Fruit fly (Drosophila melanogaster) whole organism, prepupa: ENCODE data around the gene Ten-m.

Experiments used
- Blimp-1 ChIP-seq: fragments of 200-800 bp; sonication (Bioruptor generic); optimal IDR thresholded peaks from 3 replicates; lab custom pipeline; 2017; ENCODE audit warnings: missing biosample characterization, missing genetic modification characterization, mild to moderate bottlenecking, moderate library complexity, missing genetic modification reagents
- CG11762 ChIP-seq: fragments of 200-800 bp; sonication (Bioruptor generic); optimal IDR thresholded peaks from 3 replicates; lab custom pipeline; 2016; ENCODE audit warnings: missing biosample characterization, missing genetic modification characterization; ENCODE audit not compliant: insufficient read depth
- CG11902 ChIP-seq: fragments of 200-800 bp; sonication (Bioruptor generic); optimal IDR thresholded peaks from 3 replicates; lab custom pipeline; 2016; ENCODE audit warnings: missing biosample characterization, missing genetic modification characterization
- CG15336 ChIP-seq: fragments of 200-800 bp; sonication (Bioruptor generic); IDR thresholded peaks from 2 replicates; pipeline ENCODE4 v1.3.6; 2022; ENCODE audit warnings: missing biosample characterization, missing genetic modification characterization
- CG16779 ChIP-seq: fragments of 200-800 bp; sonication (Bioruptor generic); optimal IDR thresholded peaks from 3 replicates; lab custom pipeline; 2017; ENCODE audit warnings: missing biosample characterization, mild to moderate bottlenecking, missing genetic modification characterization
- CG32006 ChIP-seq: fragments of 200-800 bp; sonication (Bioruptor generic); optimal IDR thresholded peaks from 3 replicates; lab custom pipeline; 2017; ENCODE audit warnings: missing biosample characterization, mild to moderate bottlenecking, missing genetic modification characterization
- CG3919 ChIP-seq: fragments of 200-800 bp; sonication (Bioruptor generic); optimal IDR thresholded peaks from 3 replicates; lab custom pipeline; 2016; ENCODE audit warnings: missing biosample characterization, missing genetic modification characterization
- CG6276 ChIP-seq: fragments of 200-800 bp; sonication (Bioruptor generic); optimal IDR thresholded peaks from 2 replicates; lab custom pipeline; 2017; ENCODE audit warnings: missing biosample characterization, mild to moderate bottlenecking, missing genetic modification characterization
- CG6792 ChIP-seq: fragments of 200-800 bp; sonication (Bioruptor generic); optimal IDR thresholded peaks from 3 replicates; lab custom pipeline; 2016; ENCODE audit warnings: missing biosample characterization, missing genetic modification characterization
- CG6808 ChIP-seq: fragments of 200-800 bp; sonication (Bioruptor generic); optimal IDR thresholded peaks from 3 replicates; lab custom pipeline; 2017; ENCODE audit warnings: missing biosample characterization, missing genetic modification characterization, mild to moderate bottlenecking, moderate library complexity, missing genetic modification reagents
- CG6854 ChIP-seq: fragments of 200-800 bp; sonication (Bioruptor generic); optimal IDR thresholded peaks from 2 replicates; lab custom pipeline; 2017; ENCODE audit warnings: missing biosample characterization, mild to moderate bottlenecking, missing genetic modification characterization
- CG8119 ChIP-seq: fragments of 200-800 bp; sonication (Bioruptor generic); IDR thresholded peaks from 3 replicates; pipeline ENCODE4 v1.3.6; 2022; ENCODE audit warnings: missing biosample characterization, missing genetic modification characterization
- CG8319 ChIP-seq: fragments of 200-800 bp; sonication (Bioruptor generic); optimal IDR thresholded peaks from 3 replicates; lab custom pipeline; 2016; ENCODE audit warnings: missing biosample characterization, missing genetic modification characterization
- Eip75B ChIP-seq: fragments of 200-800 bp; sonication (Bioruptor generic); optimal IDR thresholded peaks from 3 replicates; lab custom pipeline; 2016; ENCODE audit warnings: missing biosample characterization, missing genetic modification characterization
- Eip78C ChIP-seq: fragments of 200-800 bp; sonication (Bioruptor generic); peaks from one replicate; lab custom pipeline; 2016; ENCODE audit warnings: missing biosample characterization, missing genetic modification characterization
- Eip93F ChIP-seq: fragments of 200-800 bp; sonication (Bioruptor generic); optimal IDR thresholded peaks from 2 replicates; lab custom pipeline; 2016; ENCODE audit warnings: missing biosample characterization, mild to moderate bottlenecking, missing genetic modification characterization
- Ets21C ChIP-seq: fragments of 200-800 bp; sonication (Bioruptor generic); optimal IDR thresholded peaks from 3 replicates; lab custom pipeline; 2016; ENCODE audit warnings: missing biosample characterization, missing genetic modification characterization
- Ets96B ChIP-seq: fragments of 200-800 bp; optimal IDR thresholded peaks from 2 replicates; lab custom pipeline; 2019; ENCODE audit warnings: missing biosample characterization, mild to moderate bottlenecking, missing genetic modification characterization, moderate library complexity
- Gug ChIP-seq: fragments of 200-800 bp; sonication (Bioruptor generic); IDR thresholded peaks from 2 replicates; pipeline ENCODE4 v1.3.6; 2022; ENCODE audit warnings: missing biosample characterization, missing genetic modification characterization
- Hr38 ChIP-seq: sonication (Bioruptor generic); optimal IDR thresholded peaks from 2 replicates; lab custom pipeline; 2016; ENCODE audit warnings: missing biosample characterization, missing genetic modification characterization
- Hr39 ChIP-seq: fragments of 200-800 bp; sonication (Bioruptor generic); optimal IDR thresholded peaks from 2 replicates; lab custom pipeline; 2016; ENCODE audit warnings: missing biosample characterization, missing genetic modification characterization
- Lpt ChIP-seq: fragments of 200-800 bp; sonication (Bioruptor generic); optimal IDR thresholded peaks from 3 replicates; lab custom pipeline; 2016; ENCODE audit warnings: missing biosample characterization, missing genetic modification characterization
- Sox102F ChIP-seq: fragments of 200-800 bp; sonication (Bioruptor generic); optimal IDR thresholded peaks from 2 replicates; lab custom pipeline; 2016; ENCODE audit warnings: missing biosample characterization, mild to moderate bottlenecking, missing genetic modification characterization
- Sox14 ChIP-seq: fragments of 200-800 bp; sonication (Bioruptor generic); optimal IDR thresholded peaks from 3 replicates; lab custom pipeline; 2016; ENCODE audit warnings: missing biosample characterization, missing genetic modification characterization
- Sox15 ChIP-seq: fragments of 200-800 bp; sonication (Bioruptor generic); optimal IDR thresholded peaks from 3 replicates; lab custom pipeline; 2016; ENCODE audit warnings: missing biosample characterization, missing genetic modification characterization
- cyc ChIP-seq: fragments of 200-800 bp; sonication (Bioruptor generic); optimal IDR thresholded peaks from 3 replicates; lab custom pipeline; 2016; ENCODE audit warnings: missing biosample characterization, missing genetic modification characterization
- dac ChIP-seq: fragments of 200-800 bp; sonication (Bioruptor generic); optimal IDR thresholded peaks from 2 replicates; lab custom pipeline; 2017; ENCODE audit warnings: missing biosample characterization, mild to moderate bottlenecking, missing genetic modification characterization
- dsx ChIP-seq: fragments of 200-800 bp; optimal IDR thresholded peaks from 3 replicates; lab custom pipeline; 2019; ENCODE audit warnings: missing biosample characterization, mild to moderate bottlenecking, missing genetic modification characterization, moderate library complexity; ENCODE audit not compliant: poor library complexity, severe bottlenecking
- esn ChIP-seq: fragments of 200-800 bp; sonication (Bioruptor generic); optimal IDR thresholded peaks from 2 replicates; lab custom pipeline; 2016; ENCODE audit warnings: missing biosample characterization, mild to moderate bottlenecking, missing genetic modification characterization, moderate library complexity
- fd59A ChIP-seq: fragments of 200-800 bp; sonication (Bioruptor generic); optimal IDR thresholded peaks from 2 replicates; lab custom pipeline; 2017; ENCODE audit warnings: missing biosample characterization, mild to moderate bottlenecking, missing genetic modification characterization, missing genetic modification reagents
- fd85E ChIP-seq: fragments of 200-800 bp; sonication (Bioruptor generic); optimal IDR thresholded peaks from 3 replicates; lab custom pipeline; 2016; ENCODE audit warnings: missing biosample characterization, missing genetic modification characterization
- lz ChIP-seq: fragments of 200-800 bp; sonication (Bioruptor generic); optimal IDR thresholded peaks from 3 replicates; lab custom pipeline; 2016; ENCODE audit warnings: missing biosample characterization, missing genetic modification characterization
- net ChIP-seq: fragments of 200-800 bp; sonication (Bioruptor generic); optimal IDR thresholded peaks from 3 replicates; lab custom pipeline; 2016; ENCODE audit warnings: missing biosample characterization, missing genetic modification characterization
- pdm3 ChIP-seq: fragments of 200-800 bp; sonication (Bioruptor generic); optimal IDR thresholded peaks from 3 replicates; lab custom pipeline; 2016; ENCODE audit warnings: missing biosample characterization, missing genetic modification characterization
- salr ChIP-seq, 2 experiments: fragments of 200-800 bp; sonication (Bioruptor generic); optimal IDR thresholded peaks; 3 replicates each; lab custom pipeline; 2016 to 2018; ENCODE audit warnings: missing biosample characterization in 2 of 2, missing genetic modification characterization in 2 of 2, mild to moderate bottlenecking in 1 of 2
- ss ChIP-seq, 2 experiments: fragments of 200-800 bp; sonication (Bioruptor generic); optimal IDR thresholded peaks; 2 replicates in 1 of 2; 3 replicates in 1 of 2; lab custom pipeline; 2017 to 2018; ENCODE audit warnings: mild to moderate bottlenecking in 2 of 2, missing biosample characterization in 2 of 2, missing genetic modification characterization in 2 of 2, moderate library complexity in 1 of 2
- svp ChIP-seq: fragments of 200-800 bp; sonication (Bioruptor generic); peaks from one replicate; lab custom pipeline; 2016; ENCODE audit warnings: missing biosample characterization, missing genetic modification characterization

The Ten-m gene

DNA sequence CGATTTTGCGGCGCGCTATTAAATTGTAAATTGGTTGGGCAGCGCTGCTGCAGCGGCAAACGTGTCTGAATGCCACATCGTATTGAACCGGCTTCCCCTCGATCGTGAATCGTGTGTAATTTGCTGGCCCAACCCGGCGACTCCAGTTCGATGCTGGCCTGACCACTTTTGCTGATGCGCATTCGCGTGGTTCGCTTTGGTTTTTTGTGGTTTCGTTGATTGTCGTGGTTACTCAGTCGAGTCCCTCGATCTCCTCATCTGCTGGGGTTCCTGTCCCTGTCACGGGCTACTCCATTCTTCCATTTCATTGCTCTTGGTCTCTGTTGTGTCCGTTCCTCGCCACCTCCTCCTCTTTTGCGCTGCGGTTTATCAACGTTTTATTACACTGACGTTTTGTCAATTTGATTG is 18.6 kb downstream of the Ten-m start (continued):
- TF ChIP-seq fd85E (GFP tag; lab: Kevin White, UChicago) (no peak), fd59A (GFP tag; lab: Kevin White, UChicago) (no peak), Hr39 (GFP tag; lab: Kevin White, UChicago) (no peak), CG6808 (GFP tag; lab: Kevin White, UChicago) (no peak), CG6854 (GFP tag; lab: Kevin White, UChicago) (peak; percentile 5), Hr38 (no peak), Sox15 (GFP tag; lab: Kevin White, UChicago) (no peak), Lpt (GFP tag; lab: Kevin White, UChicago) (no peak), dsx (GFP tag; lab: Kevin White, UChicago) (peak; percentile 51), Ets96B (tag; lab: Kevin White, UChicago) (no peak), Sox14 (no peak), lz (peak; percentile 4), CG8119 (GFP tag; lab: Robert Waterston, UW) (no peak), CG11902 (GFP tag; lab: Kevin White, UChicago) (no peak), Eip93F (GFP tag; lab: Kevin White, UChicago) (no peak), Ets21C (no peak), dac (no peak), CG3919 (GFP tag; lab: Kevin White, UChicago) (no peak), CG6276 (GFP tag; lab: Kevin White, UChicago) (no peak), Sox102F (GFP tag; lab: Kevin White, UChicago) (no peak), cyc (GFP tag; lab: Kevin White, UChicago) (no peak), pdm3 (GFP tag; lab: Kevin White, UChicago) (no peak), CG15336 (GFP tag; lab: Robert Waterston, UW) (no peak), CG8319 (no peak), CG32006 (GFP tag; lab: Kevin White, UChicago) (no peak), CG16779 (no peak)
- TF ChIP-seq, all 60 proteins: peak for 9

DNA sequence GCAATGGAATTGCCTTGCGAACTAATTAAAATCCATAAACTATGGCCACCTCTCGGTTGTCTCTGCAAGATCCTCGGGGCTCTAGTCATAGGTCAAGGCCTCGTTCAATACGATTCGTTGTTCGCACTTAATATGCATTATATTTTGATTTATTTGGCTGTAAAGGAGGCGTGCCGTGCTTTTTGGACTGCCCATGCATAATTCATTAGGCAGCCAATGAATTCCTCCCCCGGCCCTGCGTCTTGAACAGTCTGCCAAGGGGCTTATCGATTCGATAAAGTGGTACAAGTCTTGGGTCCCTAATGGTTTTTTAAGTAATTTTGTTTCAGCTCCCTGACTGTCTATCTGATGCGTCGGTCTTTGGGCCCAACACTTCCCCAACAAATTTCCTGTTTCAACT is 28.9 kb downstream of the Ten-m start:
- peak; percentile 14 for TF ChIP-seq Eip78C (GFP tag; lab: Kevin White, UChicago)
- TF ChIP-seq svp (GFP tag; lab: Kevin White, UChicago): no peak

dm6 chr3L:22377484-22377883 is 30.2 kb downstream of the Ten-m start:
- peak in 1 of 2 experiments; percentile 94 for TF ChIP-seq ss (GFP tag; optimal IDR thresholded peaks at IDR 0.05; lab: Kevin White, UChicago)
- TF ChIP-seq Ets21C: no peak

DNA sequence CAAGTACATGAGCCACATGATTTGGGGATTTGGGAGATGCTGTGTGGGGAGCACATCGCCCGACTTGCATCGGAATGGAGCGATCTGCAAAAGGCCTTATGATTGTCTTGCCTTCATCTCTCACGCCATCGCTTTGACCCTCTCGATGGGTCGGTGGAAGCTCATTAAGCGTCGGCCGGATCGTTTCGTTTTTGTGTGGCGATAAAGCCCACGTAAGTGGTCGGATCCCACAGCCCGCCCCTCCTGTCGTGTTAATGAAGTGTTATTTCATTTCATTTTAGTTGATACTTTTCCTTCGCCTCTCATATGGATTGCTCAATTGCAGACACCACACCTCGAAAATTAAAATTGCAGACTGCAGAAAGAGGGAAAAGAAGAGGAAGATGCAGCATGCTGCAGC is 30.9 kb downstream of the Ten-m start:
- TF ChIP-seq Eip75B (GFP tag; lab: Kevin White, UChicago) (no peak), Gug (GFP tag; lab: Robert Waterston, UW) (no peak), CG11762 (no peak), salr (GFP tag; optimal IDR thresholded peaks at IDR 0.05; lab: Kevin White, UChicago) (no peak), dsx (GFP tag; lab: Kevin White, UChicago) (no peak), CG8319 (no peak), lz (no peak), net (GFP tag; lab: Kevin White, UChicago) (no peak), Blimp-1 (GFP tag; lab: Kevin White, UChicago) (no peak), esn (GFP tag; lab: Kevin White, UChicago) (no peak), Eip78C (GFP tag; lab: Kevin White, UChicago) (peak; percentile 46), Eip93F (GFP tag; lab: Kevin White, UChicago) (no peak), Sox15 (GFP tag; lab: Kevin White, UChicago) (no peak), CG6792 (GFP tag; lab: Kevin White, UChicago) (no peak), Sox14 (no peak), svp (GFP tag; lab: Kevin White, UChicago) (peak; percentile 91)
